Fruit fly (Drosophila melanogaster) whole organism, embryonic: ENCODE measurements around the gene CG14627.

Experiments used
- CG13894 ChIP-seq: fragments of 200-800 bp; sonication (Bioruptor generic); optimal IDR thresholded peaks from 3 replicates; lab custom pipeline; 2018; ENCODE audit warnings: missing biosample characterization, mild to moderate bottlenecking, missing genetic modification characterization, moderate library complexity
- CG18476 ChIP-seq: fragments of 200-800 bp; sonication (Bioruptor generic); optimal IDR thresholded peaks from 2 replicates; lab custom pipeline; 2016; ENCODE audit warnings: missing biosample characterization, mild to moderate bottlenecking, missing genetic modification characterization
- CG7963 ChIP-seq: fragments of 200-800 bp; sonication (Bioruptor generic); IDR thresholded peaks from 3 replicates; pipeline ENCODE4 v1.3.6; 2022; ENCODE audit warnings: missing biosample characterization, missing genetic modification characterization; ENCODE audit not compliant: partially characterized antibody
- CTCF ChIP-seq: fragments of 200-800 bp; sonication (Bioruptor generic); optimal IDR thresholded peaks from 2 replicates; lab custom pipeline; 2017; ENCODE audit warnings: missing biosample characterization, mild to moderate bottlenecking, missing genetic modification characterization, moderate library complexity
- HLHmδ ChIP-seq: fragments of 200-800 bp; sonication (Bioruptor generic); optimal IDR thresholded peaks from 2 replicates; lab custom pipeline; 2018; ENCODE audit warnings: missing biosample characterization, mild to moderate bottlenecking, missing genetic modification characterization, moderate library complexity
- Stat92E ChIP-seq, 3 experiments: fragments of >200 bp in 2 of 3; fragments of 200-800 bp in 1 of 3; sonication (Bioruptor generic) in 1 of 3; optimal IDR thresholded peaks; 2 replicates each; lab custom pipeline; 2017 to 2019; ENCODE audit warnings: missing biosample characterization in 3 of 3, missing genetic modification characterization in 3 of 3, mild to moderate bottlenecking in 1 of 3, moderate library complexity in 1 of 3
- klu ChIP-seq: fragments of 200-800 bp; sonication (Bioruptor generic); IDR thresholded peaks from 2 replicates; pipeline ENCODE4 v1.3.6; 2022; ENCODE audit warnings: missing biosample characterization, missing genetic modification characterization
- lilli ChIP-seq: fragments of 200-800 bp; sonication (Bioruptor generic); optimal IDR thresholded peaks from 3 replicates; lab custom pipeline; 2016; ENCODE audit warnings: missing biosample characterization, missing genetic modification characterization
- psq ChIP-seq: fragments of 200-800 bp; sonication (Bioruptor generic); optimal IDR thresholded peaks from 2 replicates; lab custom pipeline; 2017; ENCODE audit warnings: missing biosample characterization, missing genetic modification characterization

dm6 chrX:1179865-1180264 lies 1.6 kb upstream of the CG14627 start, which contains the start of gene CG11379:
- no peak for TF ChIP-seq CG18476 (GFP tag; lab: Kevin White, UChicago)
- TF ChIP-seq HLHmδ: no peak
- TF ChIP-seq Stat92E (GFP tag; optimal IDR thresholded peaks at IDR 0.05; lab: Kevin White, UChicago): no peak
- no peak for TF ChIP-seq klu (GFP tag; lab: Robert Waterston, UW)
- TF ChIP-seq CG7963 (GFP tag; lab: Robert Waterston, UW): no peak
- TF ChIP-seq lilli (GFP tag; lab: Kevin White, UChicago): no peak
- no peak for TF ChIP-seq CTCF
- no peak for TF ChIP-seq CG13894 (tag; lab: Kevin White, UChicago)
- TF ChIP-seq psq (GFP tag; lab: Kevin White, UChicago): no peak
